Worm (Caenorhabditis elegans) whole organism, L1 larva: Measurements from ENCODE around the gene ZK1240.9.

Experiments used
- C04F5.9 ChIP-seq: sonication (generic microtip); optimal IDR thresholded peaks from 2 replicates; lab custom pipeline; 2016; ENCODE audit warnings: missing genetic modification characterization, missing compliant biosample characterization
- C16A3.4 ChIP-seq: fragments of 150-350 bp; optimal IDR thresholded peaks from 2 replicates; lab custom pipeline; 2014; ENCODE audit warnings: missing biosample characterization, missing genetic modification characterization
- C34B4.2 ChIP-seq: sonication (generic microtip); optimal IDR thresholded peaks from 2 replicates; lab custom pipeline; 2017; ENCODE audit warnings: mild to moderate bottlenecking, missing genetic modification characterization, missing compliant biosample characterization
- F16B12.6 ChIP-seq: fragments of 150-350 bp; optimal IDR thresholded peaks from 2 replicates; lab custom pipeline; 2014; ENCODE audit warnings: missing biosample characterization, missing genetic modification characterization
- aha-1 ChIP-seq: fragments of 150-350 bp; optimal IDR thresholded peaks from 2 replicates; lab custom pipeline; 2014; ENCODE audit warnings: missing biosample characterization, missing genetic modification characterization
- aly-2 ChIP-seq: fragments of 150-350 bp; optimal IDR thresholded peaks from 2 replicates; lab custom pipeline; 2014; ENCODE audit warnings: missing biosample characterization, missing genetic modification characterization
- ceh-8 ChIP-seq: fragments of 200-800 bp; sonication (Bioruptor generic); optimal IDR thresholded peaks from 2 replicates; lab custom pipeline; 2018; ENCODE audit warnings: mild to moderate bottlenecking, missing genetic modification characterization, moderate library complexity, missing compliant biosample characterization
- ceh-82 ChIP-seq, 3 experiments: fragments of 150-350 bp in 1 of 3; sonication (generic microtip) in 2 of 3; optimal IDR thresholded peaks; 2 replicates each; lab custom pipeline; 2014 to 2017; ENCODE audit warnings: missing biosample characterization in 3 of 3, missing genetic modification characterization in 3 of 3
- dsc-1 ChIP-seq: sonication (generic microtip); optimal IDR thresholded peaks from 2 replicates; lab custom pipeline; 2016; ENCODE audit warnings: mild to moderate bottlenecking, missing genetic modification characterization, missing compliant biosample characterization
- efl-1 ChIP-seq, 4 experiments: fragments of 150-350 bp; optimal IDR thresholded peaks in 3 of 4; peaks in 1 of 4; 1 replicate in 1 of 4; 2 replicates in 3 of 4; lab custom pipeline; 2014; ENCODE audit warnings: missing biosample characterization in 2 of 4, missing genetic modification characterization in 2 of 4, missing genetic modification reagents in 2 of 4
- efl-3 ChIP-seq: fragments of 200-800 bp; sonication (Bioruptor generic); optimal IDR thresholded peaks from 2 replicates; lab custom pipeline; 2018; ENCODE audit warnings: mild to moderate bottlenecking, missing genetic modification characterization, missing compliant biosample characterization
- egl-27 ChIP-seq, 2 experiments: fragments of 150-350 bp in 1 of 2; sonication (generic microtip); optimal IDR thresholded peaks; 3 replicates each; lab custom pipeline; 2017 to 2018; ENCODE audit warnings: missing biosample characterization in 2 of 2, missing genetic modification characterization in 2 of 2, missing genetic modification reagents in 2 of 2
- elt-2 ChIP-seq: sonication (generic microtip); optimal IDR thresholded peaks from 2 replicates; lab custom pipeline; 2016; ENCODE audit warnings: missing genetic modification characterization, mild to moderate bottlenecking, inconsistent platforms, missing compliant biosample characterization, missing genetic modification reagents
- elt-3 ChIP-seq, 6 experiments: fragments of 150-350 bp in 1 of 6; sonication (generic microtip); optimal IDR thresholded peaks; 2 replicates each; lab custom pipeline; 2017 to 2018; ENCODE audit warnings: missing biosample characterization in 6 of 6, missing genetic modification characterization in 6 of 6, inconsistent platforms in 1 of 6
- ets-5 ChIP-seq: fragments of 200-800 bp; sonication (Bioruptor generic); IDR thresholded peaks from 2 replicates; pipeline ENCODE4 v1.3.6; 2022; ENCODE audit warnings: missing genetic modification characterization, missing compliant biosample characterization
- fkh-10 ChIP-seq: sonication (generic microtip); optimal IDR thresholded peaks from 2 replicates; lab custom pipeline; 2017; ENCODE audit warnings: missing biosample characterization, missing genetic modification reagents, missing genetic modification characterization
- hlh-4 ChIP-seq: sonication (generic microtip); optimal IDR thresholded peaks from 2 replicates; lab custom pipeline; 2016; ENCODE audit warnings: mild to moderate bottlenecking, missing genetic modification characterization, missing compliant biosample characterization
- irx-1 ChIP-seq: sonication (generic microtip); optimal IDR thresholded peaks from 2 replicates; lab custom pipeline; 2016; ENCODE audit warnings: missing genetic modification characterization, missing compliant biosample characterization
- isw-1 ChIP-seq: fragments of 200-800 bp; sonication (Bioruptor generic); IDR thresholded peaks from 2 replicates; pipeline ENCODE4 v1.3.6; 2022; ENCODE audit warnings: missing genetic modification characterization, missing compliant biosample characterization
- jun-1 ChIP-seq: fragments of 150-350 bp; optimal IDR thresholded peaks from 2 replicates; lab custom pipeline; 2014; ENCODE audit warnings: missing biosample characterization, missing genetic modification reagents, missing genetic modification characterization
- lin-14 ChIP-seq: fragments of 200-800 bp; sonication (Bioruptor generic); optimal IDR thresholded peaks from 2 replicates; lab custom pipeline; 2018; ENCODE audit warnings: mild to moderate bottlenecking, missing genetic modification characterization, moderate library complexity, missing compliant biosample characterization
- lin-15B ChIP-seq: fragments of 150-350 bp; sonication (generic microtip); optimal IDR thresholded peaks from 3 replicates; lab custom pipeline; 2014; ENCODE audit warnings: missing biosample characterization, missing genetic modification characterization
- lin-35 ChIP-seq, 2 experiments: fragments of 150-350 bp; optimal IDR thresholded peaks; 2 replicates each; lab custom pipeline; 2014; ENCODE audit warnings: missing biosample characterization in 2 of 2, missing genetic modification characterization in 2 of 2, missing genetic modification reagents in 2 of 2
- lsy-2 ChIP-seq, 2 experiments: fragments of 150-350 bp; optimal IDR thresholded peaks; 2 replicates each; lab custom pipeline; 2014; ENCODE audit warnings: missing biosample characterization in 2 of 2, missing genetic modification characterization in 2 of 2
- mab-9 ChIP-seq: fragments of 200-800 bp; sonication (Bioruptor generic); IDR thresholded peaks from 2 replicates; pipeline ENCODE4 v1.3.6; 2022; ENCODE audit warnings: missing genetic modification reagents, missing genetic modification characterization, missing compliant biosample characterization
- nhr-12 ChIP-seq: sonication (generic microtip); optimal IDR thresholded peaks from 2 replicates; lab custom pipeline; 2017; ENCODE audit warnings: missing biosample characterization, missing genetic modification characterization
- nhr-19 ChIP-seq: fragments of 200-800 bp; sonication (Bioruptor generic); conservative IDR thresholded peaks from 2 replicates; pipeline ENCODE4 v1.3.6; 2022; ENCODE audit warnings: missing genetic modification characterization, missing compliant biosample characterization
- nhr-28 ChIP-seq: fragments of 150-350 bp; optimal IDR thresholded peaks from 2 replicates; lab custom pipeline; 2014; ENCODE audit warnings: missing biosample characterization, missing genetic modification characterization
- nhr-47 ChIP-seq: sonication (generic microtip); optimal IDR thresholded peaks from 2 replicates; lab custom pipeline; 2016; ENCODE audit warnings: mild to moderate bottlenecking, missing genetic modification characterization, moderate library complexity, missing compliant biosample characterization
- nhr-71 ChIP-seq: sonication (generic microtip); optimal IDR thresholded peaks from 2 replicates; lab custom pipeline; 2016; ENCODE audit warnings: mild to moderate bottlenecking, missing genetic modification characterization, moderate library complexity, missing compliant biosample characterization
- nhr-77 ChIP-seq: fragments of 150-350 bp; optimal IDR thresholded peaks from 2 replicates; lab custom pipeline; 2014; ENCODE audit warnings: missing biosample characterization, missing genetic modification characterization
- nhr-84 ChIP-seq: sonication (generic microtip); optimal IDR thresholded peaks from 2 replicates; lab custom pipeline; 2017; ENCODE audit warnings: missing biosample characterization, missing genetic modification characterization
- nhr-90 ChIP-seq: sonication (generic microtip); optimal IDR thresholded peaks from 2 replicates; lab custom pipeline; 2016; ENCODE audit warnings: mild to moderate bottlenecking, missing genetic modification characterization, missing compliant biosample characterization; ENCODE audit not compliant: poor library complexity
- pqm-1 ChIP-seq: sonication (generic microtip); optimal IDR thresholded peaks from 3 replicates; lab custom pipeline; 2017; ENCODE audit warnings: missing biosample characterization, missing genetic modification characterization
- rnt-1 ChIP-seq: sonication (generic microtip); optimal IDR thresholded peaks from 2 replicates; lab custom pipeline; 2016; ENCODE audit warnings: mild to moderate bottlenecking, missing genetic modification characterization, moderate library complexity, missing compliant biosample characterization
- skn-1 ChIP-seq: fragments of 150-350 bp; optimal IDR thresholded peaks from 2 replicates; lab custom pipeline; 2014; ENCODE audit warnings: missing biosample characterization, missing genetic modification characterization
- snpc-4 ChIP-seq: fragments of 150-350 bp; optimal IDR thresholded peaks from 2 replicates; lab custom pipeline; 2014; ENCODE audit warnings: missing biosample characterization, missing genetic modification characterization
- swsn-7 ChIP-seq: sonication (generic microtip); optimal IDR thresholded peaks from 2 replicates; lab custom pipeline; 2016; ENCODE audit warnings: missing genetic modification characterization, missing compliant biosample characterization
- tbx-2 ChIP-seq: sonication (generic microtip); optimal IDR thresholded peaks from 2 replicates; lab custom pipeline; 2016; ENCODE audit warnings: missing genetic modification characterization, missing compliant biosample characterization
- tlp-1 ChIP-seq: fragments of 150-350 bp; optimal IDR thresholded peaks from 2 replicates; lab custom pipeline; 2014; ENCODE audit warnings: missing biosample characterization, missing genetic modification characterization
- unc-30 ChIP-seq: sonication (generic microtip); optimal IDR thresholded peaks from 2 replicates; lab custom pipeline; 2017; ENCODE audit warnings: missing biosample characterization, missing genetic modification characterization
- unc-62 ChIP-seq: fragments of 150-350 bp; optimal IDR thresholded peaks from 2 replicates; lab custom pipeline; 2014; ENCODE audit warnings: missing biosample characterization, missing genetic modification reagents, missing genetic modification characterization
- unc-98 ChIP-seq: fragments of 200-800 bp; sonication (Bioruptor generic); IDR thresholded peaks from 2 replicates; pipeline ENCODE4 v1.3.6; 2022; ENCODE audit warnings: missing genetic modification characterization, missing compliant biosample characterization
- vab-15 ChIP-seq: sonication (generic microtip); optimal IDR thresholded peaks from 2 replicates; lab custom pipeline; 2017; ENCODE audit warnings: missing genotype, mild to moderate bottlenecking, missing genetic modification characterization, missing compliant biosample characterization
- xbp-1 ChIP-seq: sonication (generic microtip); optimal IDR thresholded peaks from 2 replicates; lab custom pipeline; 2016; ENCODE audit warnings: missing genetic modification characterization, missing compliant biosample characterization
- zag-1 ChIP-seq: fragments of 150-350 bp; optimal IDR thresholded peaks from 2 replicates; lab custom pipeline; 2014; ENCODE audit warnings: missing biosample characterization, missing genetic modification characterization
- zip-4 ChIP-seq: fragments of 200-800 bp; sonication (Bioruptor generic); optimal IDR thresholded peaks from 2 replicates; lab custom pipeline; 2018; ENCODE audit warnings: mild to moderate bottlenecking, missing genetic modification characterization, moderate library complexity, missing compliant biosample characterization

Gene ZK1240.9

DNA sequence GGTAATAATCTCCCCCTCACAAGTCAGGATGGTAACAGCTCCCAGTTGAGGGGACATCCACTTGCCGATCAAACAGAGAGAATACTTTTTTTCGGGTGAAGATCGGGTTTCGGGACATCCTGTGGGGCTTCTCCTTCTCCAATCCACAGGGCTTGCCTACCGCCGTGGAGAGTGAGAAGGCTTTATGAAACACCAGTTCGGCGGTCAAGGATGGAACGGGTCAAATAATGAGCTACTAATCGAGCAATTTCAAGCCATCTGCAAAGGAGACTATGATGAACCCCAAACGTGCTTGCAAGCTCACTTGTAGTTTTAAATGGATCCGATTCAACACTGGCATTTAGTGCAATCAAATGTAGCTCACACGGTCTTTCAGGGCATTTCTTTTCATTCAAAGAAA lies 33.3 kb upstream of the ZK1240.9 start:
- TF ChIP-seq vab-15 (no peak), efl-1 (optimal IDR thresholded peaks at IDR 0.05; lab: Kevin White, UChicago) (no peak), efl-1 (GFP tag; optimal IDR thresholded peaks at IDR 0.05 in 1 of 2; lab: Kevin White, UChicago) (peak in 1 of 2 experiments; percentile 57), lin-35 (GFP tag; optimal IDR thresholded peaks at IDR 0.05; lab: Kevin White, UChicago) (no peak)

DNA sequence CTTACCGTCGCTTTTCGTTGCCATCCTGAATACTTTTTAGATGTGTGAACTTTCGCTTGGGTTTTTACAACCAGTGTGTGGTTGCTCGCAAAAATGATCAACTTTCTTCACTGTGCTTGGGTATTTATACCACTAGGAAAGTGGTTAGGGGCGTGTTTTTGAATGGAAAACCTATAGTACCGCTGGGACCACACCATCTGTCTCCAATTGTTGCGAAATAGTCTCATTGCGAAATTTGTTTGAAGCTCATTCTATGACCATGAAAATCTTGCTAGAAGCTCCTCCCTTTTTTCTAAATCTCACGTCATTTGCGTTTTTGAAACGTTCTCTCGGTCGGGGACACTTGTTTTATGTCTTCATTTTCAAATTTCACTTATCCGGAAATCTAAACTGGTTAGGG lies 29.2 kb upstream of the ZK1240.9 start, which contains the start of the genes K09F6.10 and K09F6.13:
K09F6.10 (minus strand) TSS at position 86 of the 400 bp plus-strand sequence.
K09F6.13 (plus strand) TSS at position 317 of the 400 bp plus-strand sequence.
- TF ChIP-seq irx-1 = no peak
- peak; percentile 21 for TF ChIP-seq lin-14
- 0 out of 2 replicates have a peak, but pooled peaks have one; percentile 77 for TF ChIP-seq ets-5 (GFP tag; lab: Robert Waterston, UW)
- peak; percentile 11; the same call in 1 of the 2 replicates for TF ChIP-seq isw-1 (GFP tag; lab: Robert Waterston, UW)
- TF ChIP-seq, all 84 proteins: peak for 3

DNA sequence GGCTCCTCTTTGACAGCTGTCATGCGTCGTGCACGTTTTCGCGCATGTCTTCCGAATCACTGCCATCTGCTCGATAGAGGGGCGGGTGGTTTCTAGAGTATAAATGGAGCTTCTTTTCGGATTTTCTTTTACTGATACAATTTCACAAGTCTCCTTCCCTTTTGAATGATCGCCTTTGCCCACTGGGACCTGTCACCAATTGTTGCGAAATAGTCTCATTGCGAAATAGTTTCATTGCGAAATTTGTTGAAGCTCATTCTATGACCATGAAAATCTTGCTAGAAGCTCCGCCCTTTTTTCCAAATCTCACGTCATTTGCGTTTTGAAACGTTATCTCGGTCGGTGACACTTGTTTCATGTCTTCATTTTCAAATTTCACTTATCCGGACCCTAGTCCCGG lies 28.5 kb upstream of the ZK1240.9 start:
- TF ChIP-seq fkh-10 = no peak
- no peak for TF ChIP-seq lin-15B (tag; lab: Kevin White, UChicago)
- no peak for TF ChIP-seq C34B4.2 (tag; lab: Kevin White, UChicago)
- peak; percentile 77 for TF ChIP-seq lin-14
- TF ChIP-seq ceh-8 = no peak
- TF ChIP-seq zip-4 (GFP tag; lab: Kevin White, UChicago) = peak; percentile 92
- no peak for TF ChIP-seq efl-3 (GFP tag; lab: Kevin White, UChicago)
- TF ChIP-seq C16A3.4 (tag; lab: Kevin White, UChicago) = no peak
- no peak for TF ChIP-seq xbp-1
- no peak for TF ChIP-seq F16B12.6 (tag; lab: Kevin White, UChicago)
- no peak for TF ChIP-seq nhr-84
- no peak for TF ChIP-seq nhr-19 (GFP tag; lab: Robert Waterston, UW)
- no peak for TF ChIP-seq snpc-4 (tag; lab: Kevin White, UChicago)
- TF ChIP-seq nhr-28 (tag; lab: Kevin White, UChicago) = no peak
- peak; percentile 65 for TF ChIP-seq nhr-71 (tag; lab: Kevin White, UChicago)
- no peak for TF ChIP-seq elt-2 (tag; lab: Kevin White, UChicago)
- peak; percentile 51 for TF ChIP-seq jun-1 (tag; lab: Kevin White, UChicago)
- peak; percentile 35 to 70 (median 61) for TF ChIP-seq ceh-82 (tag; optimal IDR thresholded peaks at IDR 0.05; lab: Kevin White, UChicago)
- no peak for TF ChIP-seq nhr-90 (tag; lab: Kevin White, UChicago)
- TF ChIP-seq unc-62 (GFP tag; lab: Kevin White, UChicago) = no peak
- no peak for TF ChIP-seq nhr-12 (tag; lab: Kevin White, UChicago)
- TF ChIP-seq mab-9 (GFP tag; lab: Robert Waterston, UW) = no peak
- no peak for TF ChIP-seq dsc-1 (tag; lab: Kevin White, UChicago)
- TF ChIP-seq unc-98 (GFP tag; lab: Robert Waterston, UW) = no peak
- TF ChIP-seq unc-30 (tag; lab: Kevin White, UChicago) = no peak
- peak; percentile 32 for TF ChIP-seq nhr-47 (tag; lab: Kevin White, UChicago)
- TF ChIP-seq nhr-77 (tag; lab: Kevin White, UChicago) = no peak
- TF ChIP-seq swsn-7 (tag; lab: Kevin White, UChicago) = no peak
- TF ChIP-seq C04F5.9 (tag; lab: Kevin White, UChicago) = no peak
- no peak for TF ChIP-seq rnt-1
- TF ChIP-seq hlh-4 = no peak
- no peak for TF ChIP-seq zag-1 (tag; lab: Kevin White, UChicago)
- no peak for TF ChIP-seq tbx-2 (tag; lab: Kevin White, UChicago)
- TF ChIP-seq ets-5 (GFP tag; lab: Robert Waterston, UW) = no peak
- TF ChIP-seq egl-27 (tag; optimal IDR thresholded peaks at IDR 0.05; lab: Kevin White, UChicago) = no peak
- no peak for TF ChIP-seq aha-1 (tag; lab: Kevin White, UChicago)
- TF ChIP-seq lsy-2 (tag; optimal IDR thresholded peaks at IDR 0.05; lab: Kevin White, UChicago) = peak in 1 of 2 experiments; percentile 10
- TF ChIP-seq irx-1 = no peak
- no peak for TF ChIP-seq elt-3 (tag; optimal IDR thresholded peaks at IDR 0.05; lab: Kevin White, UChicago)
- no peak for TF ChIP-seq lin-35 (GFP tag; optimal IDR thresholded peaks at IDR 0.05; lab: Kevin White, UChicago)
- peak; percentile 14 for TF ChIP-seq skn-1
- peak; percentile 27 to 54 for TF ChIP-seq efl-1 (optimal IDR thresholded peaks at IDR 0.05; lab: Kevin White, UChicago)
- TF ChIP-seq efl-1 (GFP tag; optimal IDR thresholded peaks at IDR 0.05 in 1 of 2; lab: Kevin White, UChicago) = peak in 1 of 2 experiments; percentile 39
- TF ChIP-seq tlp-1 (tag; lab: Kevin White, UChicago) = no peak
- no peak for TF ChIP-seq pqm-1 (tag; lab: Kevin White, UChicago)
- TF ChIP-seq aly-2 (tag; lab: Kevin White, UChicago) = no peak
